Fruit fly (Drosophila melanogaster) whole organism, wandering third instar larva: Measurements from ENCODE around the gene RpS28b.

ENCODE experiments used
- Abd-B ChIP-seq: fragments of >200 bp; optimal IDR thresholded peaks from 2 replicates; lab custom pipeline; 2017; ENCODE audit warnings: missing biosample characterization, missing genetic modification characterization
- CG32264 ChIP-seq: fragments of 200-800 bp; sonication (Bioruptor generic); optimal IDR thresholded peaks from 2 replicates; lab custom pipeline; 2016; ENCODE audit warnings: missing biosample characterization, missing genetic modification characterization
- CG9705 ChIP-seq: fragments of 200-800 bp; sonication (Bioruptor generic); optimal IDR thresholded peaks from 2 replicates; lab custom pipeline; 2018; ENCODE audit warnings: missing biosample characterization, mild to moderate bottlenecking, missing genetic modification characterization
- CrebA ChIP-seq: fragments of 200-800 bp; sonication (Bioruptor generic); optimal IDR thresholded peaks from 2 replicates; lab custom pipeline; 2016; ENCODE audit warnings: missing biosample characterization, mild to moderate bottlenecking, missing genetic modification characterization, borderline replicate concordance
- Dfd ChIP-seq: fragments of >200 bp; optimal IDR thresholded peaks from 2 replicates; lab custom pipeline; 2017; ENCODE audit warnings: missing biosample characterization, missing genetic modification characterization
- Dif ChIP-seq: fragments of 200-275, 200-300 bp; sonication (Bioruptor generic); optimal IDR thresholded peaks from 2 replicates; lab custom pipeline; 2018; ENCODE audit warnings: missing biosample characterization, missing genetic modification characterization; ENCODE audit not compliant: partially characterized antibody
- GATAd ChIP-seq: sonication (Bioruptor generic); optimal IDR thresholded peaks from 2 replicates; lab custom pipeline; 2016; ENCODE audit warnings: missing biosample characterization, missing genetic modification characterization
- HLH106 ChIP-seq: fragments of 200-800 bp; optimal IDR thresholded peaks from 3 replicates; lab custom pipeline; 2019; ENCODE audit warnings: missing biosample characterization, mild to moderate bottlenecking, missing genetic modification characterization, moderate library complexity
- Hnf4 ChIP-seq: fragments of 200-800 bp; sonication (Bioruptor generic); optimal IDR thresholded peaks from 2 replicates; lab custom pipeline; 2016; ENCODE audit warnings: missing biosample characterization, mild to moderate bottlenecking, missing genetic modification characterization
- Hr78 ChIP-seq: fragments of >200 bp; optimal IDR thresholded peaks from 2 replicates; lab custom pipeline; 2017; ENCODE audit warnings: missing biosample characterization, missing genetic modification characterization
- Hr83 ChIP-seq: fragments of 200-300 bp; sonication (Bioruptor generic); optimal IDR thresholded peaks from 2 replicates; lab custom pipeline; 2016; ENCODE audit warnings: missing biosample characterization, mild to moderate bottlenecking, missing genetic modification characterization, moderate library complexity; ENCODE audit not compliant: poor library complexity, severe bottlenecking
- Jra ChIP-seq: sonication (Bioruptor generic); optimal IDR thresholded peaks from 2 replicates; lab custom pipeline; 2016; ENCODE audit warnings: missing biosample characterization, missing genetic modification characterization
- Mio ChIP-seq: sonication (Bioruptor generic); optimal IDR thresholded peaks from 2 replicates; lab custom pipeline; 2016; ENCODE audit warnings: missing biosample characterization, missing genetic modification characterization
- Myc ChIP-seq: fragments of >200 bp; optimal IDR thresholded peaks from 2 replicates; lab custom pipeline; 2017
- N ChIP-seq: fragments of >200 bp; optimal IDR thresholded peaks from 2 replicates; lab custom pipeline; 2018; ENCODE audit warnings: missing biosample characterization, missing external identifiers, missing genetic modification characterization
- OdsH ChIP-seq: fragments of 200-800 bp; sonication (Bioruptor generic); optimal IDR thresholded peaks from 2 replicates; lab custom pipeline; 2016; ENCODE audit warnings: missing biosample characterization, mild to moderate bottlenecking, missing genetic modification characterization
- Rel ChIP-seq, 2 experiments: fragments of 200-800 bp; sonication (Bioruptor generic) in 1 of 2; optimal IDR thresholded peaks; 2 replicates in 1 of 2; 3 replicates in 1 of 2; lab custom pipeline; 2016 to 2019; ENCODE audit warnings: mild to moderate bottlenecking in 2 of 2, missing biosample characterization in 2 of 2, missing genetic modification characterization in 2 of 2, moderate library complexity in 1 of 2
- Sp1 ChIP-seq: fragments of 200-800 bp; sonication (Bioruptor generic); optimal IDR thresholded peaks from 3 replicates; lab custom pipeline; 2019; ENCODE audit warnings: missing biosample characterization, mild to moderate bottlenecking, missing genetic modification characterization, moderate library complexity
- Vsx2 ChIP-seq: fragments of 200-300, 225-300 bp; sonication (Bioruptor generic); optimal IDR thresholded peaks from 2 replicates; lab custom pipeline; 2018; ENCODE audit warnings: missing biosample characterization, missing genetic modification characterization; ENCODE audit not compliant: partially characterized antibody
- br ChIP-seq: fragments of 200-800 bp; sonication (Bioruptor generic); optimal IDR thresholded peaks from 2 replicates; lab custom pipeline; 2016; ENCODE audit warnings: missing biosample characterization, missing genetic modification characterization
- brk ChIP-seq: fragments of 200-800 bp; sonication (Bioruptor generic); optimal IDR thresholded peaks from 2 replicates; lab custom pipeline; 2016; ENCODE audit warnings: missing biosample characterization, mild to moderate bottlenecking, missing genetic modification characterization
- dl ChIP-seq, 2 experiments: fragments of 175-275, 200-275 bp in 1 of 2; fragments of 200-275 bp in 1 of 2; sonication (Bioruptor generic); optimal IDR thresholded peaks; lab custom pipeline; 2018; ENCODE audit warnings: mild to moderate bottlenecking in 2 of 2, missing biosample characterization in 2 of 2, missing genetic modification characterization in 2 of 2, moderate library complexity in 2 of 2; ENCODE audit not compliant: partially characterized antibody in 2 of 2, insufficient read depth in 1 of 2
- dmrt93B ChIP-seq: fragments of 200-800 bp; sonication (Bioruptor generic); optimal IDR thresholded peaks from 2 replicates; lab custom pipeline; 2018; ENCODE audit warnings: missing biosample characterization, mild to moderate bottlenecking, missing genetic modification characterization
- dsf ChIP-seq: sonication (Bioruptor generic); optimal IDR thresholded peaks from 2 replicates; lab custom pipeline; 2016; ENCODE audit warnings: missing biosample characterization, missing genetic modification characterization, borderline replicate concordance
- ey ChIP-seq: fragments of 200-800 bp; sonication (Bioruptor generic); optimal IDR thresholded peaks from 2 replicates; lab custom pipeline; 2016; ENCODE audit warnings: missing biosample characterization, missing genetic modification characterization
- foxo ChIP-seq, 2 experiments: fragments of 200-800 bp; sonication (Bioruptor generic); optimal IDR thresholded peaks; 2 replicates in 1 of 2; 3 replicates in 1 of 2; lab custom pipeline; 2016 to 2017; ENCODE audit warnings: missing biosample characterization in 2 of 2, missing genetic modification characterization in 2 of 2
- fru ChIP-seq: fragments of 200-800 bp; sonication (Bioruptor generic); optimal IDR thresholded peaks from 3 replicates; lab custom pipeline; 2016; ENCODE audit warnings: missing biosample characterization, mild to moderate bottlenecking, missing genetic modification characterization
- h ChIP-seq: fragments of 200-800 bp; sonication (Bioruptor generic); optimal IDR thresholded peaks from 3 replicates; lab custom pipeline; 2016; ENCODE audit warnings: missing biosample characterization, mild to moderate bottlenecking, missing genetic modification characterization
- jim ChIP-seq: fragments of 175-275, 200-325 bp; sonication (Bioruptor generic); optimal IDR thresholded peaks from 2 replicates; lab custom pipeline; 2016; ENCODE audit warnings: missing biosample characterization, mild to moderate bottlenecking, missing genetic modification characterization
- lola ChIP-seq: fragments of >200 bp; optimal IDR thresholded peaks from 2 replicates; lab custom pipeline; 2017; ENCODE audit warnings: missing biosample characterization, missing genetic modification characterization
- pan ChIP-seq: fragments of >200 bp; optimal IDR thresholded peaks from 2 replicates; lab custom pipeline; 2017
- psq ChIP-seq: fragments of 200-800 bp; sonication (Bioruptor generic); optimal IDR thresholded peaks from 3 replicates; lab custom pipeline; 2017; ENCODE audit warnings: missing biosample characterization, mild to moderate bottlenecking, missing genetic modification characterization, moderate library complexity
- rgr ChIP-seq: fragments of 200-800 bp; sonication (Bioruptor generic); optimal IDR thresholded peaks from 3 replicates; lab custom pipeline; 2016; ENCODE audit warnings: missing biosample characterization, mild to moderate bottlenecking, missing genetic modification characterization
- sage ChIP-seq: fragments of 200-800 bp; sonication (Bioruptor generic); optimal IDR thresholded peaks from 2 replicates; lab custom pipeline; 2016; ENCODE audit warnings: missing biosample characterization, mild to moderate bottlenecking, missing genetic modification characterization
- sv ChIP-seq: fragments of 200-800 bp; sonication (Bioruptor generic); optimal IDR thresholded peaks from 3 replicates; lab custom pipeline; 2016; ENCODE audit warnings: missing biosample characterization, missing genetic modification characterization
- tai ChIP-seq: sonication (Bioruptor generic); optimal IDR thresholded peaks from 2 replicates; lab custom pipeline; 2016; ENCODE audit warnings: missing biosample characterization, missing genetic modification characterization
- usp ChIP-seq: fragments of >200 bp; optimal IDR thresholded peaks from 2 replicates; lab custom pipeline; 2017; ENCODE audit warnings: missing biosample characterization, missing genetic modification characterization
- woc ChIP-seq: sonication (Bioruptor generic); optimal IDR thresholded peaks from 2 replicates; lab custom pipeline; 2016; ENCODE audit warnings: missing biosample characterization, mild to moderate bottlenecking, missing genetic modification characterization

Gene RpS28b

dm6 chrX:9554346-9554808, at the start of gene RpS28b:
RpS28b (plus strand) TSS chrX:9554623.
- peak; percentile 3 for TF ChIP-seq Dif (GFP tag; lab: Kevin White, UChicago)
- peak; percentile 97 for TF ChIP-seq Hr83 (GFP tag; lab: Kevin White, UChicago)
- TF ChIP-seq jim (GFP tag; lab: Kevin White, UChicago): no peak
- peak; percentile 90 for TF ChIP-seq rgr (GFP tag; lab: Kevin White, UChicago)
- TF ChIP-seq CG9705 (GFP tag; lab: Kevin White, UChicago): peak; percentile 94
- no peak for TF ChIP-seq Hr78 (GFP tag; lab: Kevin White, UChicago)
- TF ChIP-seq fru (GFP tag; lab: Kevin White, UChicago): peak; percentile 69
- TF ChIP-seq dsf: no peak
- TF ChIP-seq sv (GFP tag; lab: Kevin White, UChicago): peak; percentile 58
- TF ChIP-seq CG32264 (GFP tag; lab: Kevin White, UChicago): peak; percentile 71
- peak; percentile 76 for TF ChIP-seq HLH106 (tag; lab: Kevin White, UChicago)
- TF ChIP-seq woc (GFP tag; lab: Kevin White, UChicago): peak; percentile 36
- no peak for TF ChIP-seq GATAd
- TF ChIP-seq Dfd (GFP tag; lab: Kevin White, UChicago): no peak
- TF ChIP-seq pan (lab: Kevin White, UChicago): no peak
- TF ChIP-seq dl (GFP tag; optimal IDR thresholded peaks at IDR 0.05; lab: Kevin White, UChicago; ENCODE audit: insufficient read depth in 1 of 2, partially characterized antibody in 2 of 2): no peak
- TF ChIP-seq dmrt93B (GFP tag; lab: Kevin White, UChicago): peak; percentile 96
- no peak for TF ChIP-seq usp (GFP tag; lab: Kevin White, UChicago)
- TF ChIP-seq br (GFP tag; lab: Kevin White, UChicago): peak; percentile 87
- TF ChIP-seq Mio: peak; percentile 45
- no peak for TF ChIP-seq sage
- TF ChIP-seq h (GFP tag; lab: Kevin White, UChicago): peak; percentile 79
- TF ChIP-seq Abd-B (GFP tag; lab: Kevin White, UChicago): no peak
- peak; percentile 27 for TF ChIP-seq ey (GFP tag; lab: Kevin White, UChicago)
- peak; percentile 20 for TF ChIP-seq psq
- TF ChIP-seq OdsH (GFP tag; lab: Kevin White, UChicago): peak; percentile 52
- no peak for TF ChIP-seq CrebA (GFP tag; lab: Kevin White, UChicago)
- TF ChIP-seq Hnf4: peak; percentile 82
- no peak for TF ChIP-seq N (GFP tag; lab: Kevin White, UChicago)
- no peak for TF ChIP-seq Vsx2
- TF ChIP-seq Sp1: peak; percentile 90
- TF ChIP-seq Myc (lab: Kevin White, UChicago): peak; percentile 31
- TF ChIP-seq tai (GFP tag; lab: Kevin White, UChicago): no peak
- no peak for TF ChIP-seq brk (GFP tag; lab: Kevin White, UChicago)
- TF ChIP-seq lola (GFP tag; lab: Kevin White, UChicago): no peak
- peak in 1 of 2 experiments; percentile 62 for TF ChIP-seq foxo (GFP tag; optimal IDR thresholded peaks at IDR 0.05; lab: Kevin White, UChicago)
- TF ChIP-seq Rel (GFP tag; optimal IDR thresholded peaks at IDR 0.05; lab: Kevin White, UChicago): no peak
- peak; percentile 66 for TF ChIP-seq Rel (tag; optimal IDR thresholded peaks at IDR 0.05; lab: Kevin White, UChicago)
- peak; percentile 61 for TF ChIP-seq Jra (GFP tag; lab: Kevin White, UChicago)

- TF ChIP-seq jim (GFP tag; lab: Kevin White, UChicago): no peak
- TF ChIP-seq Mio: no peak
- TF ChIP-seq OdsH (GFP tag; lab: Kevin White, UChicago): no peak
- no peak for TF ChIP-seq usp (GFP tag; lab: Kevin White, UChicago)
- TF ChIP-seq Hr83 (GFP tag; lab: Kevin White, UChicago): no peak
- TF ChIP-seq foxo (GFP tag; optimal IDR thresholded peaks at IDR 0.05; lab: Kevin White, UChicago): no peak
- no peak for TF ChIP-seq Vsx2
- no peak for TF ChIP-seq CrebA (GFP tag; lab: Kevin White, UChicago)
- TF ChIP-seq sage: no peak
- TF ChIP-seq Rel (GFP tag; optimal IDR thresholded peaks at IDR 0.05; lab: Kevin White, UChicago): no peak
- no peak for TF ChIP-seq Rel (tag; optimal IDR thresholded peaks at IDR 0.05; lab: Kevin White, UChicago)
- no peak for TF ChIP-seq dmrt93B (GFP tag; lab: Kevin White, UChicago)
- TF ChIP-seq psq: no peak
- TF ChIP-seq sv (GFP tag; lab: Kevin White, UChicago): no peak
- TF ChIP-seq rgr (GFP tag; lab: Kevin White, UChicago): no peak
- no peak for TF ChIP-seq Myc (lab: Kevin White, UChicago)
- no peak for TF ChIP-seq N (GFP tag; lab: Kevin White, UChicago)
- no peak for TF ChIP-seq Hr78 (GFP tag; lab: Kevin White, UChicago)
- no peak for TF ChIP-seq Jra (GFP tag; lab: Kevin White, UChicago)
Observed at dm6 chrX:9511224-9511623, 43.2 kb upstream of the RpS28b start, which contains the start of gene CG34028. CG34028 (plus strand) TSS chrX:9511524.
